Fruit fly (Drosophila melanogaster): Measurements from ENCODE around the gene Cdc37.

The Cdc37 gene

dm6 chr3L:1821140-1821539 lies 25.9 kb downstream of the Cdc37 start:
- TF ChIP-seq EcR (GFP tag; optimal IDR thresholded peaks at IDR 0.05) = no peak
- TF ChIP-seq CG8478 (optimal IDR thresholded peaks at IDR 0.05) = no peak
- no peak for TF ChIP-seq pan (optimal IDR thresholded peaks at IDR 0.05)
- no peak for TF ChIP-seq usp (GFP tag; optimal IDR thresholded peaks at IDR 0.05)
- TF ChIP-seq psq (optimal IDR thresholded peaks at IDR 0.05) = no peak
- no peak for TF ChIP-seq Dll (optimal IDR thresholded peaks at IDR 0.05)

dm6 chr3L:1822365-1822764 lies 27.2 kb downstream of the Cdc37 start:
- TF ChIP-seq CG8478 (optimal IDR thresholded peaks at IDR 0.05) = no peak
- TF ChIP-seq Dll (optimal IDR thresholded peaks at IDR 0.05) = no peak
- TF ChIP-seq psq (optimal IDR thresholded peaks at IDR 0.05) = no peak
- TF ChIP-seq usp (GFP tag; optimal IDR thresholded peaks at IDR 0.05) = no peak
- TF ChIP-seq EcR (GFP tag; optimal IDR thresholded peaks at IDR 0.05) = no peak
- no peak for TF ChIP-seq pan (optimal IDR thresholded peaks at IDR 0.05)

- no peak for TF ChIP-seq psq (optimal IDR thresholded peaks at IDR 0.05)
- TF ChIP-seq EcR (GFP tag; optimal IDR thresholded peaks at IDR 0.05) = no peak
- no peak for TF ChIP-seq usp (GFP tag; optimal IDR thresholded peaks at IDR 0.05)
- TF ChIP-seq Dll (optimal IDR thresholded peaks at IDR 0.05) = no peak
- no peak for TF ChIP-seq pan (optimal IDR thresholded peaks at IDR 0.05)
- no peak for TF ChIP-seq CG8478 (optimal IDR thresholded peaks at IDR 0.05)
Measured at dm6 chr3L:1827809-1828371, 32.7 kb downstream of the Cdc37 start.

dm6 chr3L:1829539-1829938 lies 34.3 kb downstream of the Cdc37 start:
- TF ChIP-seq Dll (optimal IDR thresholded peaks at IDR 0.05) = no peak
- TF ChIP-seq usp (GFP tag; optimal IDR thresholded peaks at IDR 0.05) = no peak
- peak; percentile 65 for TF ChIP-seq pan (optimal IDR thresholded peaks at IDR 0.05)

- TF ChIP-seq EcR (GFP tag; optimal IDR thresholded peaks at IDR 0.05) = peak in 1 of 2 experiments; percentile 33
- TF ChIP-seq Dll (optimal IDR thresholded peaks at IDR 0.05) = no peak
Measured at dm6 chr3L:1831753-1832268, 36.6 kb downstream of the Cdc37 start, which contains the start of gene Cpr62Ba. Gene Cpr62Ba (minus strand): TSS chr3L:1831783.

- no peak for TF ChIP-seq EcR (GFP tag; optimal IDR thresholded peaks at IDR 0.05)
- TF ChIP-seq pan (optimal IDR thresholded peaks at IDR 0.05) = no peak
- no peak for TF ChIP-seq psq (optimal IDR thresholded peaks at IDR 0.05)
- TF ChIP-seq Dll (optimal IDR thresholded peaks at IDR 0.05) = no peak
- no peak for TF ChIP-seq CG8478 (optimal IDR thresholded peaks at IDR 0.05)
- no peak for TF ChIP-seq usp (GFP tag; optimal IDR thresholded peaks at IDR 0.05)
Measured at dm6 chr3L:1835064-1835463, 39.9 kb downstream of the Cdc37 start, which contains the start of gene Cpr62Bb. Gene Cpr62Bb (minus strand): TSS chr3L:1835164.

- TF ChIP-seq Dll (optimal IDR thresholded peaks at IDR 0.05) = no peak
- no peak for TF ChIP-seq CG8478 (optimal IDR thresholded peaks at IDR 0.05)
- TF ChIP-seq usp (GFP tag; optimal IDR thresholded peaks at IDR 0.05) = no peak
- no peak for TF ChIP-seq EcR (GFP tag; optimal IDR thresholded peaks at IDR 0.05)
Measured at dm6 chr3L:1841984-1842383, 46.8 kb downstream of the Cdc37 start, which contains the start of gene Cpr62Bc. Gene Cpr62Bc (minus strand): TSS chr3L:1842084.

dm6 chr3L:1844600-1844999 lies 49.4 kb downstream of the Cdc37 start:
- no peak for TF ChIP-seq usp (GFP tag; optimal IDR thresholded peaks at IDR 0.05)
- TF ChIP-seq pan (optimal IDR thresholded peaks at IDR 0.05) = no peak
- no peak for TF ChIP-seq psq (optimal IDR thresholded peaks at IDR 0.05)
- no peak for TF ChIP-seq Dll (optimal IDR thresholded peaks at IDR 0.05)
- no peak for TF ChIP-seq EcR (GFP tag; optimal IDR thresholded peaks at IDR 0.05)
- no peak for TF ChIP-seq CG8478 (optimal IDR thresholded peaks at IDR 0.05)

All from whole organism.